Fruit fly (Drosophila melanogaster) S2 (cell line): Measurements from ENCODE around the gene CG14853.

Source experiments
- CG8478 ChIP-seq: fragments of >200 bp; optimal IDR thresholded peaks from 2 replicates; lab custom pipeline; 2018
- CTCF ChIP-seq, 2 experiments: fragments of >200 bp; optimal IDR thresholded peaks; 2 replicates each; lab custom pipeline; 2018

Gene CG14853

dm6 chr3R:14576692-14577646, 32.5 kb upstream of the CG14853 start, which contains the start of gene stumps:
stumps (plus strand) TSS chr3R:14577217.
- no peak for TF ChIP-seq CG8478 (lab: Kevin White, UChicago)
- peak; percentile 76 to 81 for TF ChIP-seq CTCF (optimal IDR thresholded peaks at IDR 0.05; lab: Kevin White, UChicago)

- TF ChIP-seq CG8478 (lab: Kevin White, UChicago): no peak
- TF ChIP-seq CTCF (optimal IDR thresholded peaks at IDR 0.05; lab: Kevin White, UChicago): no peak
Observed at dm6 chr3R:14577803-14578493, 31.5 kb upstream of the CG14853 start.

- TF ChIP-seq CTCF (optimal IDR thresholded peaks at IDR 0.05; lab: Kevin White, UChicago): no peak
- no peak for TF ChIP-seq CG8478 (lab: Kevin White, UChicago)
Observed at dm6 chr3R:14580045-14580579, 29.3 kb upstream of the CG14853 start.

dm6 chr3R:14586480-14587443, 22.7 kb upstream of the CG14853 start:
- TF ChIP-seq CTCF (optimal IDR thresholded peaks at IDR 0.05; lab: Kevin White, UChicago) (no peak), CG8478 (lab: Kevin White, UChicago) (no peak)

dm6 chr3R:14589483-14589882, 20.0 kb upstream of the CG14853 start:
- no peak for TF ChIP-seq CTCF (optimal IDR thresholded peaks at IDR 0.05; lab: Kevin White, UChicago)
- TF ChIP-seq CG8478 (lab: Kevin White, UChicago): no peak

dm6 chr3R:14590753-14591535, 18.5 kb upstream of the CG14853 start:
- TF ChIP-seq CG8478 (lab: Kevin White, UChicago) (no peak), CTCF (optimal IDR thresholded peaks at IDR 0.05; lab: Kevin White, UChicago) (no peak)

- TF ChIP-seq CG8478 (lab: Kevin White, UChicago) (no peak), CTCF (optimal IDR thresholded peaks at IDR 0.05; lab: Kevin White, UChicago) (no peak)
Observed at dm6 chr3R:14597935-14598424, 11.5 kb upstream of the CG14853 start.

dm6 chr3R:14622571-14622970, 13.1 kb downstream of the CG14853 start:
- TF ChIP-seq CG8478 (lab: Kevin White, UChicago) (no peak), CTCF (optimal IDR thresholded peaks at IDR 0.05; lab: Kevin White, UChicago) (no peak)

dm6 chr3R:14624088-14624619, 14.7 kb downstream of the CG14853 start:
- no peak for TF ChIP-seq CG8478 (lab: Kevin White, UChicago)
- no peak for TF ChIP-seq CTCF (optimal IDR thresholded peaks at IDR 0.05; lab: Kevin White, UChicago)

- TF ChIP-seq CTCF (optimal IDR thresholded peaks at IDR 0.05; lab: Kevin White, UChicago) (no peak), CG8478 (lab: Kevin White, UChicago) (no peak)
Observed at dm6 chr3R:14624671-14625070, 15.2 kb downstream of the CG14853 start.

dm6 chr3R:14625215-14626156, 16.0 kb downstream of the CG14853 start, which contains the start of the genes put and His4r:
put (minus strand) TSS chr3R:14625703.
His4r (plus strand) TSS chr3R:14625755.
- TF ChIP-seq CTCF (optimal IDR thresholded peaks at IDR 0.05; lab: Kevin White, UChicago): peak in 1 of 2 experiments; percentile 15
- TF ChIP-seq CG8478 (lab: Kevin White, UChicago): no peak
